Fruit fly (Drosophila melanogaster) whole organism, pupa: ENCODE measurements around the gene by.
A peak's percentile ranks its signal among the peaks of the same experiment; 100 is the strongest.

Experiments
- CG14655 ChIP-seq: fragments of 200-800 bp; sonication (Bioruptor generic); optimal IDR thresholded peaks from 3 replicates; lab custom pipeline; 2017; ENCODE audit warnings: mild to moderate bottlenecking, missing biosample characterization, missing genetic modification reagents, missing genetic modification characterization
- CG17806 ChIP-seq: fragments of 200-800 bp; sonication (Bioruptor generic); optimal IDR thresholded peaks from 2 replicates; lab custom pipeline; 2018; ENCODE audit warnings: missing biosample characterization, mild to moderate bottlenecking, missing genetic modification characterization, moderate library complexity
- CG32121 ChIP-seq: fragments of 200-800 bp; sonication (Bioruptor generic); IDR thresholded peaks from 2 replicates; pipeline ENCODE4 v1.3.6; 2022; ENCODE audit warnings: missing biosample characterization, missing genetic modification characterization
- CG8159 ChIP-seq: fragments of 200-800 bp; sonication (Bioruptor generic); optimal IDR thresholded peaks from 3 replicates; lab custom pipeline; 2018; ENCODE audit warnings: missing biosample characterization, mild to moderate bottlenecking, missing genetic modification characterization, moderate library complexity
- D1 ChIP-seq: fragments of 200-800 bp; sonication (Bioruptor generic); optimal IDR thresholded peaks from 2 replicates; lab custom pipeline; 2018; ENCODE audit warnings: missing biosample characterization, mild to moderate bottlenecking, missing genetic modification characterization, moderate library complexity
- EcR ChIP-seq: fragments of 200-800 bp; sonication (Bioruptor generic); optimal IDR thresholded peaks from 3 replicates; lab custom pipeline; 2019; ENCODE audit warnings: missing biosample characterization, missing genetic modification characterization, mild to moderate bottlenecking, moderate library complexity, missing genetic modification reagents

DNA sequence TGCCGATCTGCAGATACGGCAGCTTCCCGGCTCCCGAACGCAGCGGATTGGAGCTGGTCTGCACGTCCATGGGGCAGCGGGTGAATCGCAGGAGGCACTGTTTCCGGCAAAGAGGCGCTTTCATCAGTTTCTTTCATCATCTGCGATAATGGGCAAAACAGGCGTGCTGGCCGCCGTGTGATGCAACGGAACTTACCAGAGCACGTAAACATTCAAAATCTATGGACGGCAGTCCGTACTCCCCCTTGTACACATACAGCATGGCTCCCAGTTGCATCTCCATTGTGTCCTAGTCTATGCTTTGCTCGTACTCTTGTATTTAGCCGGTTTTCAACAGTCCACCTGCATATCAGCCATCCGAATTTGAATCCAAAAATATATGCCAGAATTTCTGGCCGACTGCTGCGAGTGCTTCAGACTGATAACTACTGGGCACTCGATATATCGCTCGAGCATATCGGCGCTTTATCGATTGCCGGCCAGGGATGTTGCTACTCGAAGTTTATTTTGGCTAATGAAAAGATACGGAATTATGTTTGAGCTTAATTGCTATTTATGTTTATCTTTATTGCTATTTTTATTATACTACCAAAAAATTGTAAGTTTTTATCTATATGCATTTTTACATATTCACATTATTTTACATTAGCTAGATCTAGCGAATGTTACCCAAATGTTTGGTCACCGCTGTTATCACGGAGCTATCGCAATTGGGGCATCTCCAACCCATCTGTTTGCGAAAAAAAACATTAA lies 30.6 kb upstream of the by start, which contains the start of the genes CG9393 and Vps45:
- TF ChIP-seq CG32121 (GFP tag; lab: Robert Waterston, UW) (peak; percentile 32; the same call in 1 of the 2 replicates), CG8159 (tag; lab: Kevin White, UChicago) (no peak), D1 (tag; lab: Kevin White, UChicago) (no peak), EcR (no peak), CG14655 (no peak), CG17806 (tag; lab: Kevin White, UChicago) (peak; percentile 31)
